Worm (Caenorhabditis elegans): ENCODE measurements around the gene npl-4.2.
"Not testable (repeated sequence)": the region's sequence is repeated elsewhere in the genome, so short reads cannot be mapped to it uniquely, and the experiment has no call there.

The npl-4.2 gene

DNA sequence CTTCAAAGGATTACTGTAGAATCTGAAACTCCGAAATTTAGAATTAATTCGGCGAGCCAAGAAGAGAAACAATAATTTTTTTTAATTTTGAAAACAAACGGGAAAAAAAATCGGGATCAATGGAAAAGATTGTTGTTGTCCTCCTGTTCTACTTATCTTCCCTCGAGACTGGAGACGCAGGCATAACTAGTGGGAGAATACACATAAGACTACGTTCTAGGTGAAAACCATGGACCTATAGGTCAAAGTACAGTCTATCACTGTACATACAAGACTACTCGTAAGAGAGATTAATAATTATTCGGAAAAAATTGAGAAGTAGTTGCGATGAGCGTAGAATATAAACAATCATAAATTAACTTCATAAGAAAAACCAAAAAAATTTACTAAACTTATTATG is 3.4 kb upstream of the npl-4.2 start, which contains the start of gene dhs-6:
Gene dhs-6 (minus strand): TSS at position 22 of the 400 bp plus-strand sequence.
- TF ChIP-seq C06A6.2 (GFP tag; conservative IDR thresholded peaks at IDR 0.05) (no peak), madf-6 (GFP tag; IDR thresholded peaks at IDR 0.05) (peak; percentile 15; the same call in 1 of the 2 replicates), snpc-4 (GFP tag; optimal IDR thresholded peaks at IDR 0.05) (no peak), snpc-4 (tag; optimal IDR thresholded peaks at IDR 0.05) (peak in 2 of 4 experiments; percentile 37 to 39), snpc-3.4 (tag; optimal IDR thresholded peaks at IDR 0.05) (peak; percentile 49), ZK185.1 (tag; optimal IDR thresholded peaks at IDR 0.05; ENCODE audit: poor library complexity, severe bottlenecking) (peak; percentile 49), madf-3 (GFP tag; IDR thresholded peaks at IDR 0.05) (0 out of 2 replicates have a peak, but pooled peaks have one; percentile 28), bed-1 (GFP tag; IDR thresholded peaks at IDR 0.05) (no peak)

DNA sequence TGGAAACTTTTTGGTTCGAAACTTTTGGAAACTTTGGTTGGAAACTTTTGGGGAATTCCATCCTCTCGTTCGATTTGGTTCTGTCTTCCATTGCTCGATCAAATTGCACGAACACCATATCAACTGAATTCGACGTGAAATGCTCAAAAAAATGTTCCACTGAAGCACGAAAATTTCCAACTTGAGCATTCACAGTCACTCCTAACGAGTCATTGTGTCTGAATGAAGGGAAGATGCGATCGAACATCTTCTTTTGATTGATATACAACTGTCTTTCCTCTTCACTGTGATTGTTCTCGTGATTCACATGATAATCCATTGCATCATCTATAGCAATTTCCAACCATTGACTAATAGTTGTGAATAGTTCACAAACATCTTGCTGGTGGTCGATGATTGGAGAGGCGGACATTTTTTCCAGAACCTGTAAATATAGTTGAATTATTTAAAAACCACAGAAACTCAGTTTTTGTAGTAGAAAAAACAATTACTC is 5.7 kb downstream of the npl-4.2 start, which contains the start of gene F59E12.15:
Gene F59E12.15 (minus strand): TSS at position 51 of the 493 bp plus-strand sequence.
- no peak for TF ChIP-seq ceh-79 (tag; optimal IDR thresholded peaks at IDR 0.05)
- no peak for TF ChIP-seq aptf-2 (GFP tag; conservative IDR thresholded peaks at IDR 0.05)
- TF ChIP-seq snpc-3.4 (tag; optimal IDR thresholded peaks at IDR 0.05) = no peak
- TF ChIP-seq Y56A3A.18 (GFP tag; IDR thresholded peaks at IDR 0.05) = no peak
- no peak for TF ChIP-seq nhr-179 (tag; optimal IDR thresholded peaks at IDR 0.05)
- TF ChIP-seq hmg-1.2 (GFP tag; IDR thresholded peaks at IDR 0.05) = no peak
- no peak for TF ChIP-seq nfya-2 (GFP tag; IDR thresholded peaks at IDR 0.05)
- TF ChIP-seq F49E8.2 (tag; optimal IDR thresholded peaks at IDR 0.05; ENCODE audit: insufficient read depth) = no peak
- no peak for TF ChIP-seq ets-4 (GFP tag; optimal IDR thresholded peaks at IDR 0.05)
- no peak for TF ChIP-seq attf-3 (GFP tag; conservative IDR thresholded peaks at IDR 0.05)
- no peak for TF ChIP-seq ztf-18 (tag; optimal IDR thresholded peaks at IDR 0.05)
- TF ChIP-seq madf-3 (GFP tag; IDR thresholded peaks at IDR 0.05) = no peak

ce11 chrII:5630851-5631401 is 8.2 kb downstream of the npl-4.2 start, which contains the start of the genes F59E12.6 and npl-4.1:
Gene F59E12.6, minus strand, starts transcription at chrII:5630951.
Gene npl-4.1, plus strand, starts transcription at chrII:5631351.
- TF ChIP-seq F55B11.4 (tag; optimal IDR thresholded peaks at IDR 0.05; ENCODE audit: borderline replicate concordance, insufficient read depth); xnd-1 (tag; optimal IDR thresholded peaks at IDR 0.05); lin-26 (GFP tag; IDR thresholded peaks at IDR 0.05): not testable (repeated sequence)

- no peak for TF ChIP-seq Y95B8A.8 (GFP tag; IDR thresholded peaks at IDR 0.05)
- no peak for TF ChIP-seq tbp1 (GFP tag; optimal IDR thresholded peaks at IDR 0.05)
- TF ChIP-seq B0035.1 (tag; optimal IDR thresholded peaks at IDR 0.05) = no peak
- no peak for TF ChIP-seq cebp-2 (GFP tag; IDR thresholded peaks at IDR 0.05)
- TF ChIP-seq ama-1 (optimal IDR thresholded peaks at IDR 0.05) = no peak
- no peak for TF ChIP-seq ama-1 (GFP tag; optimal IDR thresholded peaks at IDR 0.05)
- TF ChIP-seq attf-3 (GFP tag; conservative IDR thresholded peaks at IDR 0.05) = peak; percentile 87
- no peak for TF ChIP-seq sptf-2 (GFP tag; optimal IDR thresholded peaks at IDR 0.05)
- no peak for TF ChIP-seq C17E4.6 (GFP tag; IDR thresholded peaks at IDR 0.05)
These were observed 10.8 kb downstream of the npl-4.2 start for ce11 chrII:5633453-5633852.

- TF ChIP-seq hlh-12 (tag; optimal IDR thresholded peaks at IDR 0.05) = no peak
- no peak for TF ChIP-seq lin-54 (GFP tag; optimal IDR thresholded peaks at IDR 0.05)
- no peak for TF ChIP-seq ets-4 (GFP tag; optimal IDR thresholded peaks at IDR 0.05)
- no peak for TF ChIP-seq snpc-3.4 (tag; optimal IDR thresholded peaks at IDR 0.05)
- no peak for TF ChIP-seq ama-1 (optimal IDR thresholded peaks at IDR 0.05)
- TF ChIP-seq ama-1 (GFP tag; optimal IDR thresholded peaks at IDR 0.05) = no peak
- TF ChIP-seq repo-1 (tag; optimal IDR thresholded peaks at IDR 0.05) = no peak
- TF ChIP-seq F23B12.7 (tag; optimal IDR thresholded peaks at IDR 0.05; ENCODE audit: insufficient read depth) = no peak
- no peak for TF ChIP-seq madf-10 (tag; optimal IDR thresholded peaks at IDR 0.05)
- no peak for TF ChIP-seq B0035.1 (tag; optimal IDR thresholded peaks at IDR 0.05)
- no peak for TF ChIP-seq B0019.2 (GFP tag; conservative IDR thresholded peaks at IDR 0.05)
- TF ChIP-seq F55B11.4 (tag; optimal IDR thresholded peaks at IDR 0.05; ENCODE audit: borderline replicate concordance, insufficient read depth) = no peak
- TF ChIP-seq mcd-1 (GFP tag; IDR thresholded peaks at IDR 0.05) = no peak
- no peak for TF ChIP-seq tbx-9 (tag; optimal IDR thresholded peaks at IDR 0.05; ENCODE audit: borderline replicate concordance)
- no peak for TF ChIP-seq snpc-1.3 (tag; optimal IDR thresholded peaks at IDR 0.05; ENCODE audit: insufficient read depth)
- no peak for TF ChIP-seq lsy-27 (tag; optimal IDR thresholded peaks at IDR 0.05; ENCODE audit: borderline replicate concordance, insufficient read depth)
- TF ChIP-seq hmg-20 (GFP tag; IDR thresholded peaks at IDR 0.05) = no peak
These were observed 14.1 kb downstream of the npl-4.2 start, which contains the start of gene F59E12.8 for ce11 chrII:5636826-5637225. Gene F59E12.8, minus strand, starts transcription at chrII:5636926.

Data from whole organism, young adult.